Worm (Caenorhabditis elegans) whole organism, early embryonic: Measurements from ENCODE around the gene nhr-188.

Source experiments
- B0310.2 ChIP-seq: sonication (generic microtip); optimal IDR thresholded peaks from 2 replicates; lab custom pipeline; 2016; ENCODE audit warnings: mild to moderate bottlenecking, missing genetic modification characterization, missing compliant biosample characterization
- F13C5.2 ChIP-seq: sonication (generic microtip); optimal IDR thresholded peaks from 2 replicates; lab custom pipeline; 2017; ENCODE audit warnings: mild to moderate bottlenecking, missing genetic modification characterization, inconsistent platforms, missing compliant biosample characterization
- aly-1 ChIP-seq: sonication (generic microtip); optimal IDR thresholded peaks from 2 replicates; lab custom pipeline; 2016; ENCODE audit warnings: missing genetic modification characterization, missing compliant biosample characterization
- ama-1 ChIP-seq: fragments of 150-350 bp; optimal IDR thresholded peaks from 2 replicates; lab custom pipeline; 2014
- ceh-13 ChIP-seq: fragments of 200-800 bp; sonication (Bioruptor generic); optimal IDR thresholded peaks from 2 replicates; lab custom pipeline; 2018; ENCODE audit warnings: mild to moderate bottlenecking, missing genetic modification characterization, missing compliant biosample characterization
- ceh-36 ChIP-seq: sonication (generic microtip); optimal IDR thresholded peaks from 2 replicates; lab custom pipeline; 2016; ENCODE audit warnings: missing genetic modification characterization, inconsistent platforms, missing compliant biosample characterization
- ets-7 ChIP-seq: sonication (generic microtip); optimal IDR thresholded peaks from 2 replicates; lab custom pipeline; 2016; ENCODE audit warnings: missing genotype, missing genetic modification characterization, missing compliant biosample characterization
- flt-1 ChIP-seq: fragments of 200-800 bp; sonication (Bioruptor generic); IDR thresholded peaks from 2 replicates; pipeline ENCODE4 v1.3.6; 2022; ENCODE audit warnings: missing genetic modification characterization, missing compliant biosample characterization
- hmbx-1 ChIP-seq: sonication (generic microtip); optimal IDR thresholded peaks from 2 replicates; lab custom pipeline; 2016; ENCODE audit warnings: mild to moderate bottlenecking, missing genetic modification characterization, missing compliant biosample characterization
- hmg-4 ChIP-seq: fragments of 200-800 bp; sonication (Bioruptor generic); optimal IDR thresholded peaks from 2 replicates; lab custom pipeline; 2018; ENCODE audit warnings: mild to moderate bottlenecking, missing genetic modification characterization, missing compliant biosample characterization
- hnd-1 ChIP-seq: sonication (generic microtip); optimal IDR thresholded peaks from 2 replicates; lab custom pipeline; 2016; ENCODE audit warnings: missing genetic modification characterization, missing compliant biosample characterization
- pes-1 ChIP-seq: fragments of 200-800 bp; sonication (Bioruptor generic); IDR thresholded peaks from 2 replicates; pipeline ENCODE4 v1.3.6; 2022; ENCODE audit warnings: missing genetic modification reagents, missing genetic modification characterization, missing compliant biosample characterization
- scrt-1 ChIP-seq: fragments of 200-800 bp; sonication (Bioruptor generic); IDR thresholded peaks from 2 replicates; pipeline ENCODE4 v1.3.6; 2022; ENCODE audit warnings: missing genetic modification characterization, missing compliant biosample characterization
- sea-1 ChIP-seq: fragments of 200-800 bp; sonication (Bioruptor generic); conservative IDR thresholded peaks from 2 replicates; pipeline ENCODE4 v1.3.6; 2022; ENCODE audit warnings: missing genetic modification characterization, missing compliant biosample characterization
- tbx-11 ChIP-seq: fragments of 200-800 bp; sonication (Bioruptor generic); IDR thresholded peaks from 2 replicates; pipeline ENCODE4 v1.3.6; 2022; ENCODE audit warnings: missing genetic modification characterization, missing compliant biosample characterization
- tbx-37 ChIP-seq: fragments of 200-800 bp; sonication (Bioruptor generic); conservative IDR thresholded peaks from 2 replicates; pipeline ENCODE4 v1.3.6; 2022; ENCODE audit warnings: missing genetic modification reagents, missing genetic modification characterization, missing compliant biosample characterization
- tra-4 ChIP-seq: sonication (generic microtip); optimal IDR thresholded peaks from 2 replicates; lab custom pipeline; 2017; ENCODE audit warnings: missing genetic modification characterization, missing compliant biosample characterization

nhr-188 gene

DNA sequence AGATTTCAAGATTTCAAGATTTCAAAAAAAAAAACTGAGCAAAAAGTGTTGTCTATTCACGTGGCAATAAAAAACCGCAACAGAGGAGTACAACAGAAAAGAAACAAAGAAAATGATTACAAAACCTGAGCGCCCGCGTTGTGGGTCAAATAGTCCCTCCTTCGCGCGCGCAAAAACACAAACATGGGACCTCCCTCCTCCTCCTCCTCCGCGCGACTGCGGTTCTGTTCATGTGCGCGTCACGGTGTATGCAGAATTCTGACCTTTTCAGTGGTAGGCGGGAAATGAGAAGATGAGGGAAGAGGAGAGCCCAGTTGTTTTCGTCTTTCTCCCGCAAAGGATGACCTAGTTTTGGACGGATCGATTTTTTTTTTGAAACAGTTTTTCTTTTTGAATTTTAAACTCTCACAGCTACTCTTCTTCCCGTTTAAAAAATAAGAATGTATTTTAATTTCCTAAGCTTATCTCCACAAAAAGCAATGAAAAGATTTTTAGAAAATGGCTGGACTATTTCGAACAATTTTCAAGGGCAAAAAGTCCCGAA is 34.8 kb upstream of the nhr-188 start, which contains the start of gene C17E7.4:
Gene C17E7.4 (plus strand): TSS at position 494 of the 544 bp plus-strand sequence.
- no peak for TF ChIP-seq flt-1 (GFP tag; lab: Robert Waterston, UW)
- no peak for TF ChIP-seq F13C5.2 (tag; lab: Kevin White, UChicago)
- TF ChIP-seq hmbx-1 (tag; lab: Kevin White, UChicago), result no peak
- no peak for TF ChIP-seq hmg-4 (GFP tag; lab: Kevin White, UChicago)
- no peak for TF ChIP-seq tbx-37
- TF ChIP-seq hnd-1 (tag; lab: Kevin White, UChicago), result no peak
- TF ChIP-seq tra-4 (tag; lab: Kevin White, UChicago), result no peak
- TF ChIP-seq ceh-13 (GFP tag; lab: Kevin White, UChicago), result no peak
- TF ChIP-seq ama-1 (lab: Kevin White, UChicago), result no peak
- no peak for TF ChIP-seq sea-1
- TF ChIP-seq ceh-36 (tag; lab: Kevin White, UChicago), result no peak
- no peak for TF ChIP-seq pes-1 (GFP tag; lab: Robert Waterston, UW)
- no peak for TF ChIP-seq ets-7
- TF ChIP-seq B0310.2 (tag; lab: Kevin White, UChicago), result no peak
- TF ChIP-seq aly-1, result no peak
- no peak for TF ChIP-seq scrt-1 (GFP tag; lab: Robert Waterston, UW)
- TF ChIP-seq tbx-11 (GFP tag; lab: Robert Waterston, UW), result no peak

DNA sequence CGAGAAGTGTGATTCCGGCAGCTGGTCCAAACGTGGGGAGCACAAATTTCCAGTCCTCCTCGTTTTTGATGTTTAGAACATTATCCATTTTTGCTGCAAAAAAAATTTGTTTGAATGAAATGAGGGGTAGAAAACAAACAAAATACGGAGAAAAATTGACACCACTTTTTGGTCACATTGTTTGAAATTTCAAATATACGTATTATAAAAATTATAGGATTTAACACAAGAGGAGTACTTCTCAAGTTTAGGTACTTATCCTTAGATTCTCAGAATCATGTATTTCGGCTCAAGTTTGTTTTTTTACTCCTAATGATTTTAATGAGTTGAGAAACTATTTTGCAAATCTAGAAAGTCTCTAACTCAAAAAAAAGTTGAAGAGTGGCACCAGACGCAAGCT is 34.3 kb upstream of the nhr-188 start, which contains the start of gene C17E7.12:
Gene C17E7.12 (minus strand): TSS at position 101 of the 400 bp plus-strand sequence.
- TF ChIP-seq ama-1 (lab: Kevin White, UChicago) (no peak), ceh-36 (tag; lab: Kevin White, UChicago) (no peak), hmbx-1 (tag; lab: Kevin White, UChicago) (no peak), flt-1 (GFP tag; lab: Robert Waterston, UW) (no peak), B0310.2 (tag; lab: Kevin White, UChicago) (no peak), pes-1 (GFP tag; lab: Robert Waterston, UW) (no peak), tbx-37 (no peak), ceh-13 (GFP tag; lab: Kevin White, UChicago) (no peak), hmg-4 (GFP tag; lab: Kevin White, UChicago) (no peak), hnd-1 (tag; lab: Kevin White, UChicago) (no peak), scrt-1 (GFP tag; lab: Robert Waterston, UW) (no peak), aly-1 (no peak), tra-4 (tag; lab: Kevin White, UChicago) (no peak), tbx-11 (GFP tag; lab: Robert Waterston, UW) (no peak), F13C5.2 (tag; lab: Kevin White, UChicago) (no peak)

DNA sequence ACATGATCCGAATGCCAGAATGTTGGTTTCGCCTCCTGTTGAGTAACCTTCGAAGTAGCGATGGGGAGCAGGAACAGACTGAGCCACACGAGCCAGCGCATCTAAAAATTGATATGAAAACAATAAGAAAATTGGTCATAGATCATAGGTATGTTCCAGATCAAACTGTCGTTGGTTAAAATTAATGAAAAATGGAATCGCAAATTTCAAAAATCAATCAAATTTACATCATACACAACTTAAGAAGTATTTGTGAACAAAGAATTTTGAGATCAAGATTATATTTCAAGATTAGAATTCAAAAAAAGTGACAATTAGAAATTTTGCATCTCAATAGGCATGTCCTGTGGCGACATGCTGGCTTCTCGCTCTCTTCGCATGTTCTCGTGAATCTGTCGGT is 33.1 kb upstream of the nhr-188 start, which contains the start of gene C17E7.9:
Gene C17E7.9 (minus strand): TSS at position 101 of the 400 bp plus-strand sequence.
- TF ChIP-seq scrt-1 (GFP tag; lab: Robert Waterston, UW) (no peak), ceh-36 (tag; lab: Kevin White, UChicago) (no peak), hmbx-1 (tag; lab: Kevin White, UChicago) (no peak), ceh-13 (GFP tag; lab: Kevin White, UChicago) (no peak), tra-4 (tag; lab: Kevin White, UChicago) (no peak), tbx-11 (GFP tag; lab: Robert Waterston, UW) (no peak), ama-1 (lab: Kevin White, UChicago) (no peak), F13C5.2 (tag; lab: Kevin White, UChicago) (no peak), hmg-4 (GFP tag; lab: Kevin White, UChicago) (no peak), tbx-37 (no peak), hnd-1 (tag; lab: Kevin White, UChicago) (no peak), B0310.2 (tag; lab: Kevin White, UChicago) (no peak)

DNA sequence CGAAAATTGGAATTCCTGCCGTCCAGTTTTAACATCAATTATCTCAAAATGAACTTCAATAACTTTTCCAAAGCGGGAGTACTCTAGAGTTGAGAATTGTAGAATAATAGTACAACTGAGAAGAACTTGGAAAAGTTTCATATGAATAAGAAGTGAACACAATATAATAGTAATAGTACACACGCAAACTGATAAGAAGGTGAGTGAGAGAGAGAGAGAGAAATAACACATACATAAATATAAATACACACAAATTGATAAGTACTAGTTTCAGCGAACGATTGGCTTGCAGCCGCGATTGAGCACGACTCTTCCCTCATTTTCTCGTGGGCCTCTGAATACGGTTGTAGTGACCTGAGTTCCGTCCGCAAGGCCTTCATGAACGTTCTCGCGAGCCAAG is 31.5 kb upstream of the nhr-188 start, which contains the start of gene C17E7.13:
Gene C17E7.13 (minus strand): TSS at position 176 of the 400 bp plus-strand sequence.
- TF ChIP-seq hmbx-1 (tag; lab: Kevin White, UChicago) (no peak), ets-7 (no peak), ceh-36 (tag; lab: Kevin White, UChicago) (no peak), aly-1 (no peak), ceh-13 (GFP tag; lab: Kevin White, UChicago) (no peak), hmg-4 (GFP tag; lab: Kevin White, UChicago) (no peak), tra-4 (tag; lab: Kevin White, UChicago) (no peak), tbx-37 (no peak), tbx-11 (GFP tag; lab: Robert Waterston, UW) (no peak), pes-1 (GFP tag; lab: Robert Waterston, UW) (no peak), flt-1 (GFP tag; lab: Robert Waterston, UW) (no peak), hnd-1 (tag; lab: Kevin White, UChicago) (no peak), sea-1 (no peak)

DNA sequence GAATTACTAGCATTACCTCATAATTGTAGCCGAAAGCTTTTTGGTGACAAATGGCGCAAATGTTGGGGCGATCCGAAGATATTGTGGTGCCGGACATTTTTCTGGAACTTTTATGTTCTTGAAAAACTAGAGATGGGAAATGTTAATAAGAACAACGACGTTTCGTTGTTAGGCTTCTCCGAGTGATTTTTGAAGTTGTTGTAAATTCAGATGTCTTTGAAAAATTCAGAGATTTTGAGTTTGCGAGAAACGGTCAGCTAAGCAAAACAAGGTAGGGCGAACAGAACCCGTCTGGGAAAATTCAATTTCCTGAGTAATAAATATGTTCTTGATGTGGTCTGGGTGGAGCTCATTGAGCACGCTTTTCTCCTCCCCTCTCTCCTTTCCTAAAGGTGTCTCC is 28.4 kb upstream of the nhr-188 start, which contains the start of gene nhr-124:
Gene nhr-124 (minus strand): TSS at position 101 of the 400 bp plus-strand sequence.
- TF ChIP-seq pes-1 (GFP tag; lab: Robert Waterston, UW) (no peak), sea-1 (no peak), ceh-36 (tag; lab: Kevin White, UChicago) (no peak), ama-1 (lab: Kevin White, UChicago) (no peak), ceh-13 (GFP tag; lab: Kevin White, UChicago) (no peak), hnd-1 (tag; lab: Kevin White, UChicago) (no peak), hmg-4 (GFP tag; lab: Kevin White, UChicago) (no peak), hmbx-1 (tag; lab: Kevin White, UChicago) (no peak), scrt-1 (GFP tag; lab: Robert Waterston, UW) (no peak), tbx-11 (GFP tag; lab: Robert Waterston, UW) (no peak), B0310.2 (tag; lab: Kevin White, UChicago) (no peak), flt-1 (GFP tag; lab: Robert Waterston, UW) (no peak), F13C5.2 (tag; lab: Kevin White, UChicago) (no peak), tbx-37 (no peak), tra-4 (tag; lab: Kevin White, UChicago) (no peak)

DNA sequence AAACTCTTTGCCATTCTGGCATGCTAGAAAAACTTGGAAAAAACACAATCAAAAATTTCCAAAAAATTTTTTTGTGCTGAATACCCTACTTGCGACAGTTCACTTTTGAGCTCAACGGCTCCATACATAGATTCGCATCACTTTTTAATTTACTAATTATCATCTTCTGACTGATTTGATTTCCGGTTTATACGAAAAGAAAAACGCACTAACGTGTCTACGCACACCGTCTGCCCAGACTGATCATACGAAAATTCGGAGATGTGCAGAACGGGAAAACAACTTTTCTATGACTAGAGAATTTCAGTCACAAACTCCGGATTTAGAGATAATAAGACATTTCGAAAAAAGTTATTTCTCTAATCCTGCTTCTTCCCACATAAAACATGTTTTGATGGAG is 26.9 kb upstream of the nhr-188 start:
- TF ChIP-seq aly-1, result no peak
- TF ChIP-seq flt-1 (GFP tag; lab: Robert Waterston, UW), result no peak
- TF ChIP-seq hmg-4 (GFP tag; lab: Kevin White, UChicago), result no peak
- no peak for TF ChIP-seq ets-7
- no peak for TF ChIP-seq sea-1
- no peak for TF ChIP-seq ceh-36 (tag; lab: Kevin White, UChicago)
- TF ChIP-seq tbx-11 (GFP tag; lab: Robert Waterston, UW), result no peak
- TF ChIP-seq tbx-37, result no peak
- TF ChIP-seq tra-4 (tag; lab: Kevin White, UChicago), result no peak
- TF ChIP-seq F13C5.2 (tag; lab: Kevin White, UChicago), result no peak
- TF ChIP-seq hmbx-1 (tag; lab: Kevin White, UChicago), result no peak
- no peak for TF ChIP-seq hnd-1 (tag; lab: Kevin White, UChicago)
- TF ChIP-seq ama-1 (lab: Kevin White, UChicago), result no peak
- TF ChIP-seq B0310.2 (tag; lab: Kevin White, UChicago), result no peak
- TF ChIP-seq ceh-13 (GFP tag; lab: Kevin White, UChicago), result no peak
- TF ChIP-seq scrt-1 (GFP tag; lab: Robert Waterston, UW), result no peak
- no peak for TF ChIP-seq pes-1 (GFP tag; lab: Robert Waterston, UW)
